Fruit fly (Drosophila melanogaster) whole organism, embryonic: ENCODE measurements around the gene nAChRalpha7.
A peak's percentile ranks its signal among the peaks of the same experiment; 100 is the strongest.

Source experiments
- CG11560 ChIP-seq: fragments of 200-800 bp; sonication (Bioruptor generic); IDR thresholded peaks from 3 replicates; pipeline ENCODE4 v1.3.6; 2022; ENCODE audit warnings: missing biosample characterization, missing genetic modification characterization
- CG12769 ChIP-seq: fragments of 200-800 bp; sonication (Bioruptor generic); optimal IDR thresholded peaks from 2 replicates; lab custom pipeline; 2019; ENCODE audit warnings: missing biosample characterization, mild to moderate bottlenecking, missing genetic modification characterization, moderate library complexity
- CG14860 ChIP-seq: fragments of 200-800 bp; sonication (Bioruptor generic); IDR thresholded peaks from 3 replicates; pipeline ENCODE4 v1.3.6; 2022; ENCODE audit warnings: missing biosample characterization, missing genetic modification characterization; ENCODE audit not compliant: partially characterized antibody
- CG1603 ChIP-seq: fragments of 200-800 bp; sonication (Bioruptor generic); optimal IDR thresholded peaks from 2 replicates; lab custom pipeline; 2019; ENCODE audit warnings: missing biosample characterization, mild to moderate bottlenecking, missing genetic modification characterization, moderate library complexity
- CG2199 ChIP-seq: fragments of 200-800 bp; sonication (Bioruptor generic); IDR thresholded peaks from 3 replicates; pipeline ENCODE4 v1.3.6; 2022; ENCODE audit warnings: missing biosample characterization, missing genetic modification characterization
- CG2712 ChIP-seq: fragments of 200-800 bp; optimal IDR thresholded peaks from 3 replicates; lab custom pipeline; 2019; ENCODE audit warnings: missing biosample characterization, mild to moderate bottlenecking, missing genetic modification characterization, moderate library complexity
- CG3847 ChIP-seq: fragments of 200-800 bp; sonication (Bioruptor generic); IDR thresholded peaks from 2 replicates; pipeline ENCODE4 v1.3.6; 2022; ENCODE audit warnings: missing biosample characterization, missing genetic modification characterization
- CG6765 ChIP-seq: fragments of 200-800 bp; sonication (Bioruptor generic); optimal IDR thresholded peaks from 3 replicates; lab custom pipeline; 2017; ENCODE audit warnings: missing biosample characterization, mild to moderate bottlenecking, missing genetic modification characterization
- CG6813 ChIP-seq: fragments of 200-800 bp; sonication (Bioruptor generic); optimal IDR thresholded peaks from 2 replicates; lab custom pipeline; 2017; ENCODE audit warnings: missing biosample characterization, missing genetic modification characterization, mild to moderate bottlenecking, moderate library complexity, missing genetic modification reagents
- CG6854 ChIP-seq: fragments of 200-800 bp; sonication (Bioruptor generic); optimal IDR thresholded peaks from 3 replicates; lab custom pipeline; 2017; ENCODE audit warnings: missing biosample characterization, mild to moderate bottlenecking, missing genetic modification characterization
- CG7745 ChIP-seq: fragments of 200-800 bp; sonication (Bioruptor generic); optimal IDR thresholded peaks from 2 replicates; lab custom pipeline; 2018; ENCODE audit warnings: missing biosample characterization, mild to moderate bottlenecking, missing genetic modification characterization, moderate library complexity
- CTCF ChIP-seq: fragments of 200-800 bp; sonication (Bioruptor generic); optimal IDR thresholded peaks from 2 replicates; lab custom pipeline; 2017; ENCODE audit warnings: missing biosample characterization, mild to moderate bottlenecking, missing genetic modification characterization, moderate library complexity
- D19A ChIP-seq: fragments of 200-800 bp; optimal IDR thresholded peaks from 3 replicates; lab custom pipeline; 2019; ENCODE audit warnings: missing biosample characterization, mild to moderate bottlenecking, missing genetic modification characterization, moderate library complexity
- H2.0 ChIP-seq: fragments of 200-800 bp; sonication (Bioruptor generic); IDR thresholded peaks from 2 replicates; pipeline ENCODE4 v1.3.6; 2022; ENCODE audit warnings: missing biosample characterization, missing genetic modification characterization
- HLH54F ChIP-seq: fragments of 200-800 bp; sonication (Bioruptor generic); optimal IDR thresholded peaks from 3 replicates; lab custom pipeline; 2016; ENCODE audit warnings: missing biosample characterization, missing genetic modification characterization
- HLHmδ ChIP-seq: fragments of 200-800 bp; sonication (Bioruptor generic); optimal IDR thresholded peaks from 2 replicates; lab custom pipeline; 2018; ENCODE audit warnings: missing biosample characterization, mild to moderate bottlenecking, missing genetic modification characterization, moderate library complexity
- Hr51 ChIP-seq, 2 experiments: fragments of 200-800 bp; sonication (Bioruptor generic); optimal IDR thresholded peaks; 2 replicates in 1 of 2; 3 replicates in 1 of 2; lab custom pipeline; 2016 to 2018; ENCODE audit warnings: missing biosample characterization in 2 of 2, missing genetic modification characterization in 2 of 2, mild to moderate bottlenecking in 1 of 2, moderate library complexity in 1 of 2
- Hr78 ChIP-seq, 2 experiments: fragments of 200-800 bp in 1 of 2; fragments of >200 bp in 1 of 2; sonication (Bioruptor generic) in 1 of 2; optimal IDR thresholded peaks; 2 replicates each; lab custom pipeline; 2017 to 2019; ENCODE audit warnings: missing biosample characterization in 2 of 2, missing genetic modification characterization in 2 of 2, mild to moderate bottlenecking in 1 of 2, moderate library complexity in 1 of 2
- Kr ChIP-seq: fragments of 200-800 bp; sonication (Bioruptor generic); optimal IDR thresholded peaks from 2 replicates; lab custom pipeline; 2017; ENCODE audit warnings: missing biosample characterization, mild to moderate bottlenecking, missing genetic modification characterization
- MESR4 ChIP-seq: fragments of 200-800 bp; sonication (Bioruptor generic); optimal IDR thresholded peaks from 2 replicates; lab custom pipeline; 2018; ENCODE audit warnings: missing biosample characterization, mild to moderate bottlenecking, missing genetic modification characterization, moderate library complexity
- Med ChIP-seq: fragments of 200-800 bp; sonication (Bioruptor generic); peaks from one replicate; lab custom pipeline; 2016; ENCODE audit warnings: missing biosample characterization, missing genetic modification characterization, mild to moderate bottlenecking, inconsistent platforms, moderate library complexity
- Oli ChIP-seq: fragments of 200-800 bp; sonication (Bioruptor generic); optimal IDR thresholded peaks from 2 replicates; lab custom pipeline; 2018; ENCODE audit warnings: missing biosample characterization, mild to moderate bottlenecking, missing genetic modification characterization, moderate library complexity
- Sin3A ChIP-seq: fragments of >200 bp; optimal IDR thresholded peaks from 2 replicates; lab custom pipeline; 2018
- Sry-δ ChIP-seq: fragments of 200-800 bp; sonication (Bioruptor generic); optimal IDR thresholded peaks from 2 replicates; lab custom pipeline; 2016; ENCODE audit warnings: missing biosample characterization, missing genetic modification characterization
- Xbp1 ChIP-seq: fragments of 200-800 bp; sonication (Bioruptor generic); optimal IDR thresholded peaks from 3 replicates; lab custom pipeline; 2016; ENCODE audit warnings: missing biosample characterization, mild to moderate bottlenecking, missing genetic modification characterization
- Xrp1 ChIP-seq: fragments of 200-800 bp; sonication (Bioruptor generic); IDR thresholded peaks from 2 replicates; pipeline ENCODE4 v1.3.6; 2022; ENCODE audit warnings: missing biosample characterization, missing genetic modification characterization
- cg ChIP-seq: fragments of 200-800 bp; sonication (Bioruptor generic); optimal IDR thresholded peaks from 3 replicates; lab custom pipeline; 2019; ENCODE audit warnings: missing biosample characterization, mild to moderate bottlenecking, missing genetic modification characterization, moderate library complexity
- chif ChIP-seq, 2 experiments: fragments of 200-800 bp; sonication (Bioruptor generic); optimal IDR thresholded peaks; 3 replicates each; lab custom pipeline; 2016; ENCODE audit warnings: missing biosample characterization in 2 of 2, missing genetic modification characterization in 2 of 2
- crol ChIP-seq: fragments of 200-800 bp; sonication (Bioruptor generic); IDR thresholded peaks from 2 replicates; pipeline ENCODE4 v1.3.6; 2022; ENCODE audit warnings: missing biosample characterization, missing genetic modification characterization
- dmrt99B ChIP-seq: fragments of 200-800 bp; sonication (Bioruptor generic); optimal IDR thresholded peaks from 2 replicates; lab custom pipeline; 2018; ENCODE audit warnings: missing biosample characterization, mild to moderate bottlenecking, missing genetic modification characterization, moderate library complexity
- fd64A ChIP-seq: fragments of 200-800 bp; sonication (Bioruptor generic); optimal IDR thresholded peaks from 3 replicates; lab custom pipeline; 2018; ENCODE audit warnings: missing biosample characterization, mild to moderate bottlenecking, missing genetic modification characterization
- grau ChIP-seq: fragments of 200-800 bp; optimal IDR thresholded peaks from 3 replicates; lab custom pipeline; 2019; ENCODE audit warnings: missing biosample characterization, mild to moderate bottlenecking, missing genetic modification characterization, moderate library complexity
- kni ChIP-seq: fragments of 200-800 bp; sonication (Bioruptor generic); optimal IDR thresholded peaks from 3 replicates; lab custom pipeline; 2017; ENCODE audit warnings: mild to moderate bottlenecking, missing biosample characterization, missing genetic modification reagents, missing genetic modification characterization
- luna ChIP-seq: fragments of 200-800 bp; sonication (Bioruptor generic); optimal IDR thresholded peaks from 2 replicates; lab custom pipeline; 2016; ENCODE audit warnings: missing biosample characterization, missing genetic modification characterization
- otp ChIP-seq: fragments of 200-800 bp; sonication (Bioruptor generic); IDR thresholded peaks from 3 replicates; pipeline ENCODE4, ENCODE4 v1.3.6; 2022; ENCODE audit warnings: missing biosample characterization, missing genetic modification characterization
- pan ChIP-seq, 4 experiments: fragments of >200 bp in 3 of 4; fragments of 200-800 bp in 1 of 4; sonication (Bioruptor generic) in 1 of 4; optimal IDR thresholded peaks in 3 of 4; IDR thresholded peaks in 1 of 4; 2 replicates each; pipeline versions ENCODE4 v1.3.6 to Lab custom; 2017 to 2022; ENCODE audit warnings: missing biosample characterization in 2 of 4, missing genetic modification characterization in 2 of 4, mixed read lengths in 1 of 4
- pros ChIP-seq: fragments of 200-800 bp; sonication (Bioruptor generic); optimal IDR thresholded peaks from 3 replicates; lab custom pipeline; 2019; ENCODE audit warnings: missing biosample characterization, mild to moderate bottlenecking, missing genetic modification characterization, moderate library complexity
- sd ChIP-seq: fragments of 200-800 bp; sonication (Bioruptor generic); optimal IDR thresholded peaks from 3 replicates; lab custom pipeline; 2018; ENCODE audit warnings: missing biosample characterization, mild to moderate bottlenecking, missing genetic modification characterization, moderate library complexity
- so ChIP-seq: fragments of 200-800 bp; sonication (Bioruptor generic); IDR thresholded peaks from 3 replicates; pipeline ENCODE4 v1.3.6; 2022; ENCODE audit warnings: missing biosample characterization, missing genetic modification characterization
- tap ChIP-seq: fragments of 200-800 bp; optimal IDR thresholded peaks from 3 replicates; lab custom pipeline; 2019; ENCODE audit warnings: missing biosample characterization, mild to moderate bottlenecking, missing genetic modification characterization, moderate library complexity
- twi ChIP-seq: fragments of 200-800 bp; optimal IDR thresholded peaks from 2 replicates; lab custom pipeline; 2019; ENCODE audit warnings: missing biosample characterization, mild to moderate bottlenecking, missing genetic modification characterization, moderate library complexity
- unpg ChIP-seq: fragments of 200-800 bp; sonication (Bioruptor generic); optimal IDR thresholded peaks from 3 replicates; lab custom pipeline; 2018; ENCODE audit warnings: missing biosample characterization, mild to moderate bottlenecking, missing genetic modification characterization, moderate library complexity
- z ChIP-seq: fragments of 200-800 bp; sonication (Bioruptor generic); IDR thresholded peaks from 3 replicates; pipeline ENCODE4 v1.3.6; 2022; ENCODE audit warnings: missing biosample characterization, missing genetic modification characterization
- zfh1 ChIP-seq: fragments of 200-800 bp; sonication (Bioruptor generic); IDR thresholded peaks from 3 replicates; pipeline ENCODE4 v1.3.6; 2022; ENCODE audit warnings: missing biosample characterization, missing genetic modification characterization

Gene nAChRalpha7

dm6 chrX:19371996-19372410 is 23.8 kb upstream of the nAChRalpha7 start (continued):
- peak; percentile 22 for TF ChIP-seq CG7745 (tag; lab: Kevin White, UChicago)
- peak in 1 of 2 experiments; percentile 4 for TF ChIP-seq chif (GFP tag; optimal IDR thresholded peaks at IDR 0.05; lab: Kevin White, UChicago)
- TF ChIP-seq CTCF (GFP tag; lab: Kevin White, UChicago) = no peak
- no peak for TF ChIP-seq Kr
- TF ChIP-seq Oli (tag; lab: Kevin White, UChicago) = no peak
- TF ChIP-seq Xrp1 (GFP tag; lab: Robert Waterston, UW) = 0 out of 2 replicates have a peak, but pooled peaks have one; percentile 35
- TF ChIP-seq CG11560 (tag; lab: Robert Waterston, UW) = no peak
- TF ChIP-seq luna (GFP tag; lab: Kevin White, UChicago) = no peak
- peak; percentile 87 for TF ChIP-seq z (GFP tag; lab: Robert Waterston, UW)
- TF ChIP-seq Med = peak; percentile 51
- TF ChIP-seq sd = peak; percentile 31
- no peak for TF ChIP-seq CG6765 (GFP tag; lab: Kevin White, UChicago)
- no peak for TF ChIP-seq MESR4 (GFP tag; lab: Kevin White, UChicago)
- TF ChIP-seq HLH54F (GFP tag; lab: Kevin White, UChicago) = no peak
- no peak for TF ChIP-seq Xbp1 (GFP tag; lab: Kevin White, UChicago)
- no peak for TF ChIP-seq H2.0 (GFP tag; lab: Robert Waterston, UW)
- peak; percentile 74 for TF ChIP-seq cg
- TF ChIP-seq dmrt99B = no peak
- no peak for TF ChIP-seq CG6854 (GFP tag; lab: Kevin White, UChicago)
- no peak for TF ChIP-seq Sin3A (lab: Kevin White, UChicago)
- peak; percentile 92 for TF ChIP-seq grau
- TF ChIP-seq pros = peak; percentile 78
- no peak for TF ChIP-seq CG14860 (GFP tag; lab: Robert Waterston, UW)
- no peak for TF ChIP-seq tap (tag; lab: Kevin White, UChicago)
- TF ChIP-seq CG2199 = peak; percentile 56; the same call in 1 of the 3 replicates
- no peak for TF ChIP-seq CG3847 (GFP tag; lab: Robert Waterston, UW)
- peak; percentile 49 for TF ChIP-seq CG1603 (tag; lab: Kevin White, UChicago)
- peak; percentile 25 for TF ChIP-seq twi
- TF ChIP-seq Hr78 (GFP tag; optimal IDR thresholded peaks at IDR 0.05; lab: Kevin White, UChicago) = peak in 1 of 2 experiments; percentile 38
- TF ChIP-seq HLHmδ = peak; percentile 40
- TF ChIP-seq CG12769 (tag; lab: Kevin White, UChicago) = peak; percentile 65
- TF ChIP-seq CG2712 (tag; lab: Kevin White, UChicago) = no peak
- peak; percentile 38; the same call in 1 of the 3 replicates for TF ChIP-seq so
- TF ChIP-seq CG6813 (GFP tag; lab: Kevin White, UChicago) = no peak
- TF ChIP-seq crol (GFP tag; lab: Robert Waterston, UW) = peak; percentile 90
- peak; percentile 61 for TF ChIP-seq kni (GFP tag; lab: Kevin White, UChicago)
- no peak for TF ChIP-seq pan (optimal IDR thresholded peaks at IDR 0.05; lab: Kevin White, UChicago)
- TF ChIP-seq pan (GFP tag; optimal IDR thresholded peaks at IDR 0.05 in 1 of 2, IDR thresholded peaks at IDR 0.05 in 1 of 2) = no peak
- no peak for TF ChIP-seq D19A
- TF ChIP-seq fd64A (GFP tag; lab: Kevin White, UChicago) = peak; percentile 8
- TF ChIP-seq Hr51 (GFP tag; optimal IDR thresholded peaks at IDR 0.05; lab: Kevin White, UChicago) = no peak
- TF ChIP-seq unpg (GFP tag; lab: Kevin White, UChicago) = peak; percentile 22
- TF ChIP-seq Sry-δ (GFP tag; lab: Kevin White, UChicago) = no peak
- peak; percentile 23; the same call in 1 of the 3 replicates for TF ChIP-seq otp
- 0 out of 3 replicates have a peak, but pooled peaks have one; percentile 34 for TF ChIP-seq zfh1
